Worm (Caenorhabditis elegans) whole organism, L4/young adult: Measurements from ENCODE around the gene ceh-36.

Experiments used
- W03F9.2 ChIP-seq: fragments of 150-350 bp; optimal IDR thresholded peaks from 2 replicates; lab custom pipeline; 2014; ENCODE audit warnings: missing biosample characterization, missing genetic modification characterization
- dao-5 ChIP-seq: sonication (generic microtip); optimal IDR thresholded peaks from 2 replicates; lab custom pipeline; 2016; ENCODE audit warnings: missing genotype, missing genetic modification characterization, moderate library complexity, missing compliant biosample characterization
- him-1 ChIP-seq: sonication (generic microtip); optimal IDR thresholded peaks from 2 replicates; lab custom pipeline; 2016; ENCODE audit warnings: missing genotype, missing genetic modification reagents, missing genetic modification characterization, missing compliant biosample characterization

Gene ceh-36

DNA sequence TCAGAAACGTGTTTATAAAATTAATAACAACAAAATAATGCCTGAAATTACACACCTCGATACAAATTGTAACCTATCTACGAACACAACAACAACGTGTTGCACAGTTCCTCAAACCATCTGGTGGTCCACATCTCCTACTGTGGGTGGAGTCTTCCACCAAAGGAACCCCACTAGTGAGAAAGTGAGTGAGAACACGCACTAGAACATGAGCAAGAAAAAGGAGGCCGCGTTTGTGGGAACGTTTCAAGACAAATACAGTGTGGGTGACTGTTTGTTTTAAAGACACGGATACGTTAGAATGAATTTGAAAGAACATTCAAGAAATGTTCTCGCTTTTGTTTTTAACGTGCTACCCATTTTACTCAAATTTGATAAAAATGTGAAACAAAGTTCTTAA lies at the start of gene ceh-36:
ceh-36 (minus strand) TSS at position 101 of the 400 bp plus-strand sequence.
- TF ChIP-seq dao-5 (tag; lab: Kevin White, UChicago) (no peak), him-1 (tag; lab: Kevin White, UChicago) (no peak), W03F9.2 (no peak)

DNA sequence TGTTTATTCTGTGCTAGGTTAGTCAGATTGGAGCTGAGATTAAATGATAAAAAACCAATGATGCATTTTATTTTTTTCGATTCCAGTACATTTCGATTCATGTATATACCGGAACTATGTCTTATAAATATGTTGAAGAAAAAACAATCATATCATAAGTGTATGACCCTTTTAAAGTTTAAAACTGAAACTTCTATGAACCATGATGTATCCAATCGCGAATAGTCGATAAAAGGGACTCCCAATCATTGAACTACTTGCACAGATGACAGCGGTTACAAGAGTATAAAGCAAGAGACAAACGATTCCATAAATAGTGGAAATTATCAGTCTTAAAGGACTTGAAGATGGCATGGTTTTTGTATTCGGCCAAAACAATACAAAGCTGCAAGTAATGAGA lies 48.6 kb upstream of the ceh-36 start, which contains the start of gene srg-37:
srg-37 (minus strand) TSS at position 101 of the 400 bp plus-strand sequence.
- TF ChIP-seq him-1 (tag; lab: Kevin White, UChicago), result no peak
- TF ChIP-seq dao-5 (tag; lab: Kevin White, UChicago), result no peak
- TF ChIP-seq W03F9.2, result no peak

DNA sequence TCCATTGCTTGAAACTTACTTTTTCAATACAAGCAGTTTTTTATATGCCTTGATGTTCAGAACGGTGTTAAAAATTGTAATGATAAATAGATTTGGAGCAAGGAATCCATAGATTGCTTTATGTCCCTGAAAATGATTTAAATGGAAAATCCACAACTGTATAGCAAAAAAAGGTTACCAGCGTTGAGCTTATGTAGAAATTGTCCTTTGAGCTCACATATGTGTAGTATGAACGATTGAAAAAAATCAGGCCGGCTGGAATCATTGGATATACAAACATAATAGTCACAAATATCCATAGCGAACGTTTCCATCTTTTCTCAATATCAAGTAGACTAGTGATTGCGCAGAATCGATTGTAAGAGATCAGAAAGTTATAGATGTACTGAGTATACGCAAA lies 48.0 kb upstream of the ceh-36 start, which contains the start of gene srg-36:
srg-36 (minus strand) TSS at position 101 of the 400 bp plus-strand sequence.
- no peak for TF ChIP-seq him-1 (tag; lab: Kevin White, UChicago)
- TF ChIP-seq W03F9.2, result no peak
- TF ChIP-seq dao-5 (tag; lab: Kevin White, UChicago), result no peak

ce11 chrX:14231987-14232386 lies 45.6 kb upstream of the ceh-36 start:
- TF ChIP-seq W03F9.2, result no peak
- no peak for TF ChIP-seq dao-5 (tag; lab: Kevin White, UChicago)
- TF ChIP-seq him-1 (tag; lab: Kevin White, UChicago), result no peak

- TF ChIP-seq W03F9.2, result no peak
- TF ChIP-seq dao-5 (tag; lab: Kevin White, UChicago), result no peak
- no peak for TF ChIP-seq him-1 (tag; lab: Kevin White, UChicago)
These were observed 42.4 kb upstream of the ceh-36 start for ce11 chrX:14228764-14229163.

ce11 chrX:14225273-14225672 lies 38.9 kb upstream of the ceh-36 start, which contains the start of gene cyp-13B2:
Gene cyp-13B2, plus strand, starts transcription at chrX:14225573.
- TF ChIP-seq him-1 (tag; lab: Kevin White, UChicago) (no peak), W03F9.2 (no peak), dao-5 (tag; lab: Kevin White, UChicago) (no peak)

DNA sequence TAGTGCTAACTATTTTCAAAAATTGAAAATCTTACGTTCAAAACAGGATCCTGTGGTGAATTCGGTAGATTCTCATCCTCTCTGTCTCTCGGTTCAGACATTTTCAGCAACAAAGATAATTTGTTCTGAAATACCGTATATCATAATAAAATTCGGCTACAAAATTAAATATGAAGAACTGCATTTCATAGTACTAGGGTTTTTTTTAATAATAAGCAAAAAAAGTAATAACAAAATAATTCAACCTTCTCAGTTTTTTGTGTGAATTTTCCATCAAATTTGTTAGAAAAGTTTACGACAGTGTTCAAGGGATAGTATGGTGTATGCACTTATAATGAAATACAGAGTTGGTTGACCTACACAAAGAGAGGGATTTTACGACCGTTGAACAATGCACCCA lies 36.8 kb upstream of the ceh-36 start, which contains the start of gene K06G5.3:
K06G5.3 (minus strand) TSS at position 101 of the 400 bp plus-strand sequence.
- no peak for TF ChIP-seq W03F9.2
- TF ChIP-seq dao-5 (tag; lab: Kevin White, UChicago), result no peak

DNA sequence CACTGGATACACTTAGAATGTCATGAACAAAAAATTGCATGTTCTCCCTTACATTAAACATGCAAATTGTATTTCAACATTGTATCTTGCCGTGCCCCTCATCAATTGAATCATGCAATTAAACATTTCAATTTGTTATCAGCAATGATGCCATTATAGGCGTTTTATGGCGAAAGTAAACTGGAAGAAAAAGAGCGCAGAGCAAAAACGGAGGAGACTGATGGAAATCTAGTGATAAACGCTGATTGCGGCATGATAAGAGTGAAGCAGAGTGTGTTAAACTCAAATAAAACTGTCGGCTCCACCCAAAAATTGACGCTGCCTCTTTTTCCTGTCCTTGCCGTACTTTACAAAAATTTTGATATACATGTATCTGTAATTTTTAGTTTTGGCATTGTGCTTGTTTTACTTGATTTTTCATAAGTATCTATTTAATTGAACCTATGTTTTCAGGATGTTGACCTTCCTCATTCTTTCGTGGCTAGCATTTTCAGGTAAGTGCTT lies 28.2 kb upstream of the ceh-36 start, which contains the start of gene K06G5.1:
K06G5.1 (plus strand) TSS at position 454 of the 504 bp plus-strand sequence.
- no peak for TF ChIP-seq dao-5 (tag; lab: Kevin White, UChicago)
- no peak for TF ChIP-seq him-1 (tag; lab: Kevin White, UChicago)
- TF ChIP-seq W03F9.2, result no peak

DNA sequence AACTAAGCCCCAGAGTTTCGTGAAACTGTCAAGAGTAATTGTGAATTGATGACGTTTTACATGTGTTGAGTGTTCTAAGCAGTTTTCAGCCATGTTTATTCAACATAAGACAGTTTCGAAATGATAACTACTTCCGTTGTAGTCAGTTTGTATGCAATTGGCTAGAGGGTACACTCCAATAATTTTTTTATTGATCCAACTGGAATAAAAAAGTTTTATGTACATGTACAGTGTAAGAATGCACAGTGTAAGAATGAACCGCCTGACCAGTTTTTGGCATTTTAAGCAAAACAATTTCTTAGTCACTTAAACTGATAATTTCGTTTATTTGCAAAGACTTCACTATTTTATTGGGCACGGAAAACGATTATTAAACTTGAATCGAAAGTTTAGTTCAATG lies 26.9 kb upstream of the ceh-36 start:
- TF ChIP-seq W03F9.2, result no peak
- no peak for TF ChIP-seq dao-5 (tag; lab: Kevin White, UChicago)

ce11 chrX:14207942-14208341 lies 21.6 kb upstream of the ceh-36 start, which contains the start of gene ceh-37:
Gene ceh-37, minus strand, starts transcription at chrX:14208000.
- no peak for TF ChIP-seq dao-5 (tag; lab: Kevin White, UChicago)
- TF ChIP-seq W03F9.2, result no peak

DNA sequence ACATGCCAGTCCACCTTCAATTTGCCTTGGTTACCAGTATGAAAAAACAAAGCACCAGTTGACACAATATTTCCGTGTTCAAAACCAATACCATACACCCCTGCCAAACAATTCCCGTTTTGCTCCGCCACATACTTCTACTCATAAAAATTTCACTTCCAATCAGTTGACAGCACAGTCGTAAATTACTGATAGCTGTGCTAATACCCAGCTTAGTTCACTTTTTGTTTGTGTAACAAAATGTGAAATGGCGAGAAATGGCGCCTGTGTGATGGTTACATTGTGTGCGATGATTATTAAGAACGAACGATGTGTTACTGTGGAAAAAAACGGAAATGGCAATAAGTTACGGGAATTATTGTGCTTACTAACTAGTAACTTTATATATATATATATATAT lies 20.0 kb upstream of the ceh-36 start:
- TF ChIP-seq him-1 (tag; lab: Kevin White, UChicago) (no peak), W03F9.2 (no peak), dao-5 (tag; lab: Kevin White, UChicago) (no peak)

ce11 chrX:14194251-14194650 lies 7.9 kb upstream of the ceh-36 start:
- TF ChIP-seq him-1 (tag; lab: Kevin White, UChicago), result no peak
- no peak for TF ChIP-seq dao-5 (tag; lab: Kevin White, UChicago)
- no peak for TF ChIP-seq W03F9.2

ce11 chrX:14185631-14186030 lies 735 bp downstream of the ceh-36 start:
- TF ChIP-seq him-1 (tag; lab: Kevin White, UChicago) (no peak), W03F9.2 (no peak), dao-5 (tag; lab: Kevin White, UChicago) (no peak)

- TF ChIP-seq him-1 (tag; lab: Kevin White, UChicago) (no peak), dao-5 (tag; lab: Kevin White, UChicago) (no peak), W03F9.2 (no peak)
These were observed 3.9 kb downstream of the ceh-36 start for ce11 chrX:14182514-14182913.

- TF ChIP-seq dao-5 (tag; lab: Kevin White, UChicago) (no peak), him-1 (tag; lab: Kevin White, UChicago) (no peak), W03F9.2 (no peak)
These were observed 6.2 kb downstream of the ceh-36 start, which contains the start of gene C37E2.3 for ce11 chrX:14180151-14180550. Gene C37E2.3, plus strand, starts transcription at chrX:14180451.
